Worm (Caenorhabditis elegans): ENCODE measurements around the gene nmur-2.

DNA sequence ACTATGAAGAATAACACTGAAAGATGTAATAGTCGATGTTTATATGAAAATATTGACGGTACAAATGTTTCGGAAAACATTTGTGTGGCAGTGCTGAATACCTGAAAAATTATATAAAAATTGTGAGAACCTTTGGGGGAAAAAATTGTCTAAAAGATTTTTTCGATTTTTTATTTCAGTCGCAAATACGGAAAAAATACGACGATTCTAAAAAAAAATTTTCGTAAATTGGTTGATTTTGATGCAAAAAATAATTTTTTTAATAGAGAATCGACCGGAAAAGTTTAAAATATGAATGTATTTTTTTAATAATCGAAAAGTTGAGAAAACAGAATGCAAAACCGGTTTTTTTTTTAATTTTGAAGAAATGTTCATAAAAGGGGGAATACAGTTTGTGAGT lies 29.6 kb downstream of the nmur-2 start, which contains the start of gene C50D2.7:
- TF ChIP-seq ztf-11 (tag; optimal IDR thresholded peaks at IDR 0.05) = no peak
- no peak for TF ChIP-seq nhr-47 (tag; optimal IDR thresholded peaks at IDR 0.05)
- TF ChIP-seq nhr-237 (tag; optimal IDR thresholded peaks at IDR 0.05) = no peak
- TF ChIP-seq nhr-11 (tag; optimal IDR thresholded peaks at IDR 0.05) = no peak
- no peak for TF ChIP-seq unc-130 (tag; optimal IDR thresholded peaks at IDR 0.05)
- TF ChIP-seq elt-2 (tag; optimal IDR thresholded peaks at IDR 0.05) = no peak
- TF ChIP-seq egl-13 (tag; optimal IDR thresholded peaks at IDR 0.05) = no peak
- no peak for TF ChIP-seq C34B4.2 (tag; optimal IDR thresholded peaks at IDR 0.05)
- TF ChIP-seq ceh-82 (tag; optimal IDR thresholded peaks at IDR 0.05) = no peak
- no peak for TF ChIP-seq mdl-1 (tag; optimal IDR thresholded peaks at IDR 0.05)
- no peak for TF ChIP-seq snpc-4 (tag; optimal IDR thresholded peaks at IDR 0.05)
- no peak for TF ChIP-seq tbx-2 (tag; optimal IDR thresholded peaks at IDR 0.05)

All from whole organism, L1 larva.